Fruit fly (Drosophila melanogaster): ENCODE measurements around the gene bip1.

Gene bip1

DNA sequence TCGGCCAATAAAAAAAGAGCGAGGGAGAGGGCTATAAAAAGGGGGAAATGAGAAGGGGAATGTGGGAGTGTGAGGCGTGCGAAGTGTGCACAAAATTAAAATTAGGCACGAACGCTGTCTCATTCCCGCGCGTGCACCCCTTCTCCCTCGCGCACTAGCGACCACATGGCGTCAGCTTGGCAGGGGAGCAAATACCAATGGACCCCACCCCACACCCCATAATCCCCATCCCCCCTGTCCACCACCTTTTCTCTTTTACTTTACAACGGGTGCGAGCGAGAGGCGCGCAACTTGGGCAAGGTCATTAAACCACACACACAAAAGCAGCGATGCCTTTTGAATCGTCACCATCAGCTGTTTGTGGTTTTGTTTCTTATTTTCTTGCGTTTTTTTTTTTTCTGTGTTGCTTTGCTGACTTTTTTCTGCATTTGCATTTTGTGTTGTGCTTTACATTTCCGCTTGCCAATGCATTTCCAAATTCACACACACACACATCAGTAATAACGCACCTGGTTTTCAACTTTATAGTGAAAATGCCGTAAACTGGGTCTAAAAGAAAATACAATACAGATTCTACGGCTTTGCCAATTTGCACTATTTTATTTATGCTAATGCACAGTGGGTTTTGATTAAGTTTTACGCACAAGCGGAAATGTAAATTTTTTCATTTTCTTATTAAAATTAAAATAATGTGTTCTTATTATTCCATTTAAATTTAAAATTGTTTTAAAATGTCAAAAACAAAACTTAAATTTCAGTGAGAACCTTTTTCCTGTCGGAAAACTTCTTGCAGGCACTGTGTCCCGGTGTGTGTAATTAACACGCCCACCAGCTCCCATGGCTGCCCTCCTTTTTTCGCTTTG is 34.0 kb downstream of the bip1 start (continued):
- TF ChIP-seq chif (GFP tag; optimal IDR thresholded peaks at IDR 0.05) = no peak
- no peak for TF ChIP-seq CG12299 (tag; optimal IDR thresholded peaks at IDR 0.05)
- peak; percentile 5 for TF ChIP-seq CG14710 (tag; optimal IDR thresholded peaks at IDR 0.05)
- 0 out of 3 replicates have a peak, but pooled peaks have one; percentile 0 for TF ChIP-seq z (GFP tag; IDR thresholded peaks at IDR 0.05)
- no peak for TF ChIP-seq trh (GFP tag; optimal IDR thresholded peaks at IDR 0.05)
- TF ChIP-seq ro (GFP tag; IDR thresholded peaks at IDR 0.05) = peak; percentile 23; the same call in 1 of the 2 replicates
- 0 out of 3 replicates have a peak, but pooled peaks have one; percentile 42 for TF ChIP-seq CG3726 (GFP tag; IDR thresholded peaks at IDR 0.05)
- TF ChIP-seq tio (GFP tag; optimal IDR thresholded peaks at IDR 0.05) = peak; percentile 31
- TF ChIP-seq D19A (tag; optimal IDR thresholded peaks at IDR 0.05) = peak; percentile 27
- no peak for TF ChIP-seq CG12942 (GFP tag; optimal IDR thresholded peaks at IDR 0.05)
- TF ChIP-seq D (optimal IDR thresholded peaks at IDR 0.05) = no peak
- TF ChIP-seq D (GFP tag; optimal IDR thresholded peaks at IDR 0.05) = no peak
- TF ChIP-seq Doc3 (GFP tag; IDR thresholded peaks at IDR 0.05; ENCODE audit: partially characterized antibody) = no peak
- no peak for TF ChIP-seq gfzf (GFP tag; optimal IDR thresholded peaks at IDR 0.05)
- no peak for TF ChIP-seq CG6765 (GFP tag; optimal IDR thresholded peaks at IDR 0.05)
- TF ChIP-seq hbn (GFP tag; IDR thresholded peaks at IDR 0.05; ENCODE audit: partially characterized antibody) = no peak
- peak; percentile 73; the same call in 1 of the 3 replicates for TF ChIP-seq sr (GFP tag; IDR thresholded peaks at IDR 0.05)
- TF ChIP-seq lola (GFP tag; optimal IDR thresholded peaks at IDR 0.05) = no peak
- no peak for TF ChIP-seq tll (GFP tag; optimal IDR thresholded peaks at IDR 0.05)
- peak; percentile 58; the same call in 1 of the 2 replicates for TF ChIP-seq ttk (GFP tag; IDR thresholded peaks at IDR 0.05)
- no peak for TF ChIP-seq CG2116 (GFP tag; optimal IDR thresholded peaks at IDR 0.05)
- TF ChIP-seq prd (optimal IDR thresholded peaks at IDR 0.05) = no peak
- peak; percentile 76 for TF ChIP-seq prd (GFP tag; IDR thresholded peaks at IDR 0.05)
- peak; percentile 48 for TF ChIP-seq lilli (GFP tag; optimal IDR thresholded peaks at IDR 0.05)
- TF ChIP-seq usp (GFP tag; optimal IDR thresholded peaks at IDR 0.05) = no peak
- no peak for TF ChIP-seq CG18619 (GFP tag; optimal IDR thresholded peaks at IDR 0.05)
- peak; percentile 29 for TF ChIP-seq CG9817 (tag; optimal IDR thresholded peaks at IDR 0.05)
- TF ChIP-seq CG2712 (tag; optimal IDR thresholded peaks at IDR 0.05) = peak; percentile 55
- no peak for TF ChIP-seq CG1024 (GFP tag; IDR thresholded peaks at IDR 0.05)
- TF ChIP-seq CG11560 (tag; IDR thresholded peaks at IDR 0.05) = no peak; the same call in 1 of the 3 replicates
- no peak for TF ChIP-seq TFAM (GFP tag; optimal IDR thresholded peaks at IDR 0.05)
- TF ChIP-seq BtbVII (GFP tag; optimal IDR thresholded peaks at IDR 0.05) = peak; percentile 50
- no peak for TF ChIP-seq tup (GFP tag; optimal IDR thresholded peaks at IDR 0.05)
- TF ChIP-seq Optix (GFP tag; IDR thresholded peaks at IDR 0.05) = no peak
- no peak for TF ChIP-seq dan (GFP tag; IDR thresholded peaks at IDR 0.05)
- TF ChIP-seq cad (GFP tag; optimal IDR thresholded peaks at IDR 0.05) = no peak
- peak; percentile 53 for TF ChIP-seq CG31224 (GFP tag; IDR thresholded peaks at IDR 0.05)
- TF ChIP-seq CG11696 (GFP tag; IDR thresholded peaks at IDR 0.05) = peak; percentile 67
- peak; percentile 25 for TF ChIP-seq CG12659 (GFP tag; optimal IDR thresholded peaks at IDR 0.05)
- peak; percentile 47 for TF ChIP-seq CG17359 (tag; optimal IDR thresholded peaks at IDR 0.05)
- no peak for TF ChIP-seq HmgD (GFP tag; optimal IDR thresholded peaks at IDR 0.05)
- no peak for TF ChIP-seq tna (GFP tag; IDR thresholded peaks at IDR 0.05; ENCODE audit: partially characterized antibody)
- 0 out of 2 replicates have a peak, but pooled peaks have one; percentile 43 for TF ChIP-seq NFAT (GFP tag; IDR thresholded peaks at IDR 0.05)
- 0 out of 2 replicates have a peak, but pooled peaks have one; percentile 18 for TF ChIP-seq ham (GFP tag; IDR thresholded peaks at IDR 0.05)
- TF ChIP-seq fd102C (GFP tag; optimal IDR thresholded peaks at IDR 0.05) = no peak
- TF ChIP-seq HLHmδ (GFP tag; optimal IDR thresholded peaks at IDR 0.05) = peak; percentile 52
- TF ChIP-seq Dip2 (GFP tag; IDR thresholded peaks at IDR 0.05) = no peak
- peak; percentile 40; the same call in 1 of the 2 replicates for TF ChIP-seq E2f2 (GFP tag; IDR thresholded peaks at IDR 0.05)
- TF ChIP-seq H2.0 (GFP tag; IDR thresholded peaks at IDR 0.05) = peak; percentile 10; the same call in 1 of the 2 replicates
